Fruit fly (Drosophila melanogaster) whole organism, prepupa: ENCODE data around the gene e.
A peak's percentile ranks its signal among the peaks of the same experiment; 100 is the strongest.

Experiments used
- Blimp-1 ChIP-seq: fragments of 200-800 bp; sonication (Bioruptor generic); optimal IDR thresholded peaks from 3 replicates; lab custom pipeline; 2017; ENCODE audit warnings: missing biosample characterization, missing genetic modification characterization, mild to moderate bottlenecking, moderate library complexity, missing genetic modification reagents
- CG10669 ChIP-seq: fragments of 200-800 bp; sonication (Bioruptor generic); optimal IDR thresholded peaks from 3 replicates; lab custom pipeline; 2018; ENCODE audit warnings: missing biosample characterization, mild to moderate bottlenecking, missing genetic modification characterization, moderate library complexity
- CG11294 ChIP-seq: fragments of 200-800 bp; sonication (Bioruptor generic); IDR thresholded peaks from 2 replicates; pipeline ENCODE4 v1.3.6; 2022; ENCODE audit warnings: missing biosample characterization, missing genetic modification characterization
- CG11902 ChIP-seq: fragments of 200-800 bp; sonication (Bioruptor generic); optimal IDR thresholded peaks from 3 replicates; lab custom pipeline; 2016; ENCODE audit warnings: missing biosample characterization, missing genetic modification characterization
- CG15336 ChIP-seq: fragments of 200-800 bp; sonication (Bioruptor generic); IDR thresholded peaks from 2 replicates; pipeline ENCODE4 v1.3.6; 2022; ENCODE audit warnings: missing biosample characterization, missing genetic modification characterization
- CG1621 ChIP-seq: fragments of 200-800 bp; sonication (Bioruptor generic); optimal IDR thresholded peaks from 3 replicates; lab custom pipeline; 2018; ENCODE audit warnings: missing biosample characterization, mild to moderate bottlenecking, missing genetic modification characterization
- CG3032 ChIP-seq: fragments of 200-800 bp; optimal IDR thresholded peaks from 2 replicates; lab custom pipeline; 2019; ENCODE audit warnings: missing biosample characterization, mild to moderate bottlenecking, missing genetic modification characterization, moderate library complexity
- CG34406 ChIP-seq: fragments of 200-800 bp; sonication (Bioruptor generic); optimal IDR thresholded peaks from 3 replicates; lab custom pipeline; 2016; ENCODE audit warnings: missing biosample characterization, missing genetic modification characterization
- CG3919 ChIP-seq: fragments of 200-800 bp; sonication (Bioruptor generic); optimal IDR thresholded peaks from 3 replicates; lab custom pipeline; 2016; ENCODE audit warnings: missing biosample characterization, missing genetic modification characterization
- CG6163 ChIP-seq: fragments of 200-800 bp; sonication (Bioruptor generic); IDR thresholded peaks from 3 replicates; pipeline ENCODE4 v1.3.6; 2022; ENCODE audit warnings: missing biosample characterization, missing genetic modification characterization
- CG6276 ChIP-seq: fragments of 200-800 bp; sonication (Bioruptor generic); optimal IDR thresholded peaks from 2 replicates; lab custom pipeline; 2017; ENCODE audit warnings: missing biosample characterization, mild to moderate bottlenecking, missing genetic modification characterization
- CG6808 ChIP-seq: fragments of 200-800 bp; sonication (Bioruptor generic); optimal IDR thresholded peaks from 3 replicates; lab custom pipeline; 2017; ENCODE audit warnings: missing biosample characterization, missing genetic modification characterization, mild to moderate bottlenecking, moderate library complexity, missing genetic modification reagents
- CG7368 ChIP-seq: fragments of 200-800 bp; sonication (Bioruptor generic); optimal IDR thresholded peaks from 3 replicates; lab custom pipeline; 2016; ENCODE audit warnings: missing biosample characterization, missing genetic modification characterization
- CG8119 ChIP-seq: fragments of 200-800 bp; sonication (Bioruptor generic); IDR thresholded peaks from 3 replicates; pipeline ENCODE4 v1.3.6; 2022; ENCODE audit warnings: missing biosample characterization, missing genetic modification characterization
- CG8319 ChIP-seq: fragments of 200-800 bp; sonication (Bioruptor generic); optimal IDR thresholded peaks from 3 replicates; lab custom pipeline; 2016; ENCODE audit warnings: missing biosample characterization, missing genetic modification characterization
- CG8632 ChIP-seq: fragments of 200-800 bp; sonication (Bioruptor generic); optimal IDR thresholded peaks from 3 replicates; lab custom pipeline; 2016; ENCODE audit warnings: missing biosample characterization, missing genetic modification characterization
- CG9139 ChIP-seq: fragments of 200-800 bp; sonication (Bioruptor generic); optimal IDR thresholded peaks from 3 replicates; lab custom pipeline; 2017; ENCODE audit warnings: missing biosample characterization, mild to moderate bottlenecking, missing genetic modification characterization
- Eip78C ChIP-seq: fragments of 200-800 bp; sonication (Bioruptor generic); peaks from one replicate; lab custom pipeline; 2016; ENCODE audit warnings: missing biosample characterization, missing genetic modification characterization
- Eip93F ChIP-seq: fragments of 200-800 bp; sonication (Bioruptor generic); optimal IDR thresholded peaks from 2 replicates; lab custom pipeline; 2016; ENCODE audit warnings: missing biosample characterization, mild to moderate bottlenecking, missing genetic modification characterization
- Ets21C ChIP-seq: fragments of 200-800 bp; sonication (Bioruptor generic); optimal IDR thresholded peaks from 3 replicates; lab custom pipeline; 2016; ENCODE audit warnings: missing biosample characterization, missing genetic modification characterization
- Ets96B ChIP-seq: fragments of 200-800 bp; optimal IDR thresholded peaks from 2 replicates; lab custom pipeline; 2019; ENCODE audit warnings: missing biosample characterization, mild to moderate bottlenecking, missing genetic modification characterization, moderate library complexity
- Lpt ChIP-seq: fragments of 200-800 bp; sonication (Bioruptor generic); optimal IDR thresholded peaks from 3 replicates; lab custom pipeline; 2016; ENCODE audit warnings: missing biosample characterization, missing genetic modification characterization
- Met ChIP-seq: fragments of 200-800 bp; sonication (Bioruptor generic); optimal IDR thresholded peaks from 3 replicates; lab custom pipeline; 2016; ENCODE audit warnings: missing biosample characterization, missing genetic modification characterization
- OdsH ChIP-seq: fragments of 200-800 bp; sonication (Bioruptor generic); optimal IDR thresholded peaks from 3 replicates; lab custom pipeline; 2016; ENCODE audit warnings: missing biosample characterization, missing genetic modification characterization
- Smox ChIP-seq: fragments of 200-800 bp; sonication (Bioruptor generic); optimal IDR thresholded peaks from 3 replicates; lab custom pipeline; 2016; ENCODE audit warnings: missing biosample characterization, missing genetic modification characterization
- Sox15 ChIP-seq: fragments of 200-800 bp; sonication (Bioruptor generic); optimal IDR thresholded peaks from 3 replicates; lab custom pipeline; 2016; ENCODE audit warnings: missing biosample characterization, missing genetic modification characterization
- achi ChIP-seq: fragments of 200-800 bp; sonication (Bioruptor generic); optimal IDR thresholded peaks from 3 replicates; lab custom pipeline; 2016; ENCODE audit warnings: missing biosample characterization, missing genetic modification characterization
- acj6 ChIP-seq: fragments of 200-800 bp; sonication (Bioruptor generic); optimal IDR thresholded peaks from 3 replicates; lab custom pipeline; 2016; ENCODE audit warnings: missing biosample characterization, missing genetic modification characterization
- eg ChIP-seq: fragments of 200-800 bp; sonication (Bioruptor generic); IDR thresholded peaks from 3 replicates; pipeline ENCODE4 v1.3.6; 2022; ENCODE audit warnings: missing biosample characterization, missing genetic modification characterization
- fd85E ChIP-seq: fragments of 200-800 bp; sonication (Bioruptor generic); optimal IDR thresholded peaks from 3 replicates; lab custom pipeline; 2016; ENCODE audit warnings: missing biosample characterization, missing genetic modification characterization
- fkh ChIP-seq: fragments of 200-800 bp; sonication (Bioruptor generic); optimal IDR thresholded peaks from 3 replicates; lab custom pipeline; 2017; ENCODE audit warnings: missing biosample characterization, mild to moderate bottlenecking, missing genetic modification characterization, moderate library complexity
- net ChIP-seq: fragments of 200-800 bp; sonication (Bioruptor generic); optimal IDR thresholded peaks from 3 replicates; lab custom pipeline; 2016; ENCODE audit warnings: missing biosample characterization, missing genetic modification characterization
- spab ChIP-seq: fragments of 200-800 bp; sonication (Bioruptor generic); optimal IDR thresholded peaks from 2 replicates; lab custom pipeline; 2017; ENCODE audit warnings: missing biosample characterization, mild to moderate bottlenecking, missing genetic modification characterization, missing genetic modification reagents
- ss ChIP-seq, 2 experiments: fragments of 200-800 bp; sonication (Bioruptor generic); optimal IDR thresholded peaks; 2 replicates in 1 of 2; 3 replicates in 1 of 2; lab custom pipeline; 2017 to 2018; ENCODE audit warnings: mild to moderate bottlenecking in 2 of 2, missing biosample characterization in 2 of 2, missing genetic modification characterization in 2 of 2, moderate library complexity in 1 of 2
- topi ChIP-seq: fragments of 200-800 bp; sonication (Bioruptor generic); optimal IDR thresholded peaks from 3 replicates; lab custom pipeline; 2016; ENCODE audit warnings: missing biosample characterization, missing genetic modification characterization

e gene

DNA sequence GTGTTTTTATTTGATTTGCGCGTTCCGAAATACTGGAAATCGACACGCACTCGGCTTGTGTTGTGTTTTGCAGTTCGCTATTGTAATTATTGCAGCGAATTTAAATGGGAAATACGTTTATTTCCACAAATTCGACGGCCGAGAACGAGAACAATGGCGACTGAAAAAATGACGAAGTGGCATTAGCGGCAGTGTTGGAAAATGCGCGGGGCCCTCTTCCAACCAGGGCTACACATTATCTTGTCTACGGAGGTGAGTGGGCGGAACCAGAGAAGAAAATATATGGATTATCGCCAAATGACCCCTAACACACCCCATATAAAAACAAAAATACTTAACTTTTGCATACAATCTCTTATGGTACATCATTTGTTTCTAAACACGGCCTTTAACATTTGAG is 31.9 kb upstream of the e start, which contains the start of gene Rab1 (continued):
- TF ChIP-seq CG15336: no peak
- TF ChIP-seq CG3032 (tag; lab: Kevin White, UChicago): peak; percentile 20
- peak; percentile 8 for TF ChIP-seq Sox15 (GFP tag; lab: Kevin White, UChicago)
- peak; percentile 83 for TF ChIP-seq Eip78C (GFP tag; lab: Kevin White, UChicago)
- no peak for TF ChIP-seq CG6163 (GFP tag; lab: Robert Waterston, UW)
- TF ChIP-seq spab (GFP tag; lab: Kevin White, UChicago): no peak
- TF ChIP-seq CG9139 (GFP tag; lab: Kevin White, UChicago): peak; percentile 7
- TF ChIP-seq CG6276 (GFP tag; lab: Kevin White, UChicago): no peak
- peak; percentile 29 for TF ChIP-seq CG8319 (GFP tag; lab: Kevin White, UChicago)
- no peak for TF ChIP-seq CG10669 (GFP tag; lab: Kevin White, UChicago)
- peak; percentile 5 for TF ChIP-seq CG7368 (GFP tag; lab: Kevin White, UChicago)
- no peak for TF ChIP-seq Ets21C (GFP tag; lab: Kevin White, UChicago)
- peak; percentile 59 for TF ChIP-seq CG3919
- peak; percentile 59 for TF ChIP-seq Blimp-1 (GFP tag; lab: Kevin White, UChicago)

DNA sequence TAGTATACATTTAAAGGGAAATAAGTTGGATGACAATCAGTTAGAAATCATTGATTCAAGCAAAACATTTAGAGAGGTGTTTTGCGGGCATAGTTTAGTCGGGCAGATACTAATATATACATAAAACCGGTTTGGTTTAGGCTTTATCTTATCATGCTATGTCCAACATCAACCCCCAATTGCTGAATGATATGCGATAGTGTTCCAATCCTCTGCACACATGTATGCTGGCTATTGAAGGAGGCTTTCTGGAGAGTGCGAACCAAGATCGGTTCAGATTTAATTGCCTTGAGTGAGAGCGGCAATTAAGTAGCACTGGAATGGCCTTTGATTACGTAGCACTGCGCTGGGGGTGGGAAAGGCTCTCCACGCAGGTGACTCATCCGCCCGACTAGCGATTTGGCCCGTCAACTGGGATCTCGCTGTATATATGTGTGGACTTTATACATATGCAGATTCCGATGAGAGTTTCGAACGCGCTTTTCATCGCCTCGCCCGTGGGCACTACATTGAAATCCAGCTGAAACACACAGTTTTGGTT is 31.1 kb upstream of the e start:
- no peak for TF ChIP-seq CG11294 (GFP tag; lab: Robert Waterston, UW)
- TF ChIP-seq CG6808 (GFP tag; lab: Kevin White, UChicago): peak; percentile 22
- TF ChIP-seq Met (GFP tag; lab: Kevin White, UChicago): no peak
- TF ChIP-seq fkh (GFP tag; lab: Kevin White, UChicago): no peak
- TF ChIP-seq ss (GFP tag; optimal IDR thresholded peaks at IDR 0.05; lab: Kevin White, UChicago): peak in 1 of 2 experiments; percentile 44
- TF ChIP-seq CG8119 (GFP tag; lab: Robert Waterston, UW): no peak
- no peak for TF ChIP-seq CG11902 (GFP tag; lab: Kevin White, UChicago)
- TF ChIP-seq fd85E (GFP tag; lab: Kevin White, UChicago): no peak
- no peak for TF ChIP-seq acj6 (GFP tag; lab: Kevin White, UChicago)
- no peak for TF ChIP-seq spab (GFP tag; lab: Kevin White, UChicago)

DNA sequence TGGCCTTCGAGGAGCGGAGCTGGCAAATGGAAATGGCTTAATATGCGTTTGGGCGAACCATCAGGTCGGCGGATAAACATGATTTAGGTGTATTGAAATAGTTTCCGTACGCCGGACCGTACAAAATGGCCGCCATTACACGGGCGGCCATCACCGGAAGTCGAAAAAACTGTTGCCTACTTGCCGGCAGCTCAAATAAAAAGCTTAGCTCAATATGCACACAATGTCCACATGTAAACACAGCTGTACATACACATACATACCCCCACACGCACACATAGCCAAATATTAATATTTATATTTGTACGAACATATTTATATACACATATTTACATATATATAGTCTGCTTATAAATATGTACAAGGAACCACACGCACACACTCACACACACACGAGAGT is 26.2 kb upstream of the e start:
- TF ChIP-seq Smox (no peak), CG3919 (peak; percentile 35), CG15336 (peak; percentile 27; the same call in 1 of the 2 replicates), OdsH (peak; percentile 25), Eip78C (GFP tag; lab: Kevin White, UChicago) (peak; percentile 70), CG10669 (GFP tag; lab: Kevin White, UChicago) (no peak), Ets21C (GFP tag; lab: Kevin White, UChicago) (no peak), CG6808 (GFP tag; lab: Kevin White, UChicago) (no peak), topi (GFP tag; lab: Kevin White, UChicago) (peak; percentile 6), achi (GFP tag; lab: Kevin White, UChicago) (peak; percentile 38), Ets96B (tag; lab: Kevin White, UChicago) (no peak), net (peak; percentile 33), CG8632 (GFP tag; lab: Kevin White, UChicago) (peak; percentile 2), CG11294 (GFP tag; lab: Robert Waterston, UW) (0 out of 2 replicates have a peak, but pooled peaks have one; percentile 12), eg (peak; percentile 56; the same call in 2 of the 3 replicates), CG6163 (GFP tag; lab: Robert Waterston, UW) (0 out of 3 replicates have a peak, but pooled peaks have one; percentile 19), CG1621 (peak; percentile 49), Eip93F (GFP tag; lab: Kevin White, UChicago) (no peak), acj6 (GFP tag; lab: Kevin White, UChicago) (no peak), CG34406 (GFP tag; lab: Kevin White, UChicago) (peak; percentile 33), Lpt (GFP tag; lab: Kevin White, UChicago) (no peak), fkh (GFP tag; lab: Kevin White, UChicago) (peak; percentile 60)
